Worm (Caenorhabditis elegans): ENCODE results near the gene K12H4.7.

Gene K12H4.7

ce11 chrIII:8066989-8067388 lies 16.1 kb upstream of the K12H4.7 start, which contains the start of gene pros-1:
TSS of gene pros-1 (plus strand) at chrIII:8067289.
- TF ChIP-seq elt-2 (tag; optimal IDR thresholded peaks at IDR 0.05) (no peak), hmg-11 (tag; optimal IDR thresholded peaks at IDR 0.05) (no peak), mml-1 (tag; optimal IDR thresholded peaks at IDR 0.05) (no peak), lsy-12 (tag; optimal IDR thresholded peaks at IDR 0.05) (no peak), pqm-1 (tag; optimal IDR thresholded peaks at IDR 0.05) (no peak), nhr-23 (tag; optimal IDR thresholded peaks at IDR 0.05) (no peak), nhr-76 (tag; optimal IDR thresholded peaks at IDR 0.05) (no peak), pha-4 (tag; optimal IDR thresholded peaks at IDR 0.05) (no peak), nhr-12 (tag; optimal IDR thresholded peaks at IDR 0.05) (no peak), ztf-4 (tag; optimal IDR thresholded peaks at IDR 0.05) (no peak), aly-2 (tag; optimal IDR thresholded peaks at IDR 0.05) (no peak), ceh-82 (tag; optimal IDR thresholded peaks at IDR 0.05) (no peak), nhr-43 (tag; optimal IDR thresholded peaks at IDR 0.05; ENCODE audit: poor library complexity, severe bottlenecking) (no peak), mdl-1 (tag; optimal IDR thresholded peaks at IDR 0.05) (no peak), nhr-28 (tag; optimal IDR thresholded peaks at IDR 0.05) (no peak), ceh-28 (tag; optimal IDR thresholded peaks at IDR 0.05) (no peak), egl-27 (tag; optimal IDR thresholded peaks at IDR 0.05) (no peak), nhr-67 (tag; optimal IDR thresholded peaks at IDR 0.05) (no peak), unc-62 (GFP tag; optimal IDR thresholded peaks at IDR 0.05) (no peak), jun-1 (tag; optimal IDR thresholded peaks at IDR 0.05) (no peak)

DNA sequence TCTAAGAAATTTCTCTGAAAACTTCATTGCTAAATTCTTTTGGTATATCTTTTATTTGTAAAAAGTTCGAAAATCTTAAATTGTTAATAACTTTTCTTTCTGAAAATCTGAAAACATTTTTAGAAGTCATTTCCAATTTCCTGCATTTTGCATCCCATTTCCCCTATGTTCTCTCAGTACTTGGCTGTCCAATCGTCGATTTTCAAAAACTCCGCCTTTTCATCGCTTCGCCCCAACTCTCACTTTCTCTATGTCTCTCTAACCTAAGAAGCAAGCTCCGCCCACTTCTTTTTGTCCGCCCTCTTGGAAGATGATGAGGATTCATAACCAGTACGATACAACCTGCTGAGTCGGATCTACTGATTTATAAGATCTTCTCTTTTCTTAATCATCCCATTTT lies 14.2 kb upstream of the K12H4.7 start:
- no peak for TF ChIP-seq ceh-9 (tag; optimal IDR thresholded peaks at IDR 0.05)
- peak; percentile 94 for TF ChIP-seq nfya-1 (tag; optimal IDR thresholded peaks at IDR 0.05; ENCODE audit: insufficient read depth)
- no peak for TF ChIP-seq mdl-1 (tag; optimal IDR thresholded peaks at IDR 0.05)
- TF ChIP-seq nhr-237 (tag; optimal IDR thresholded peaks at IDR 0.05), result no peak
- no peak for TF ChIP-seq lin-15B (tag; optimal IDR thresholded peaks at IDR 0.05)
- no peak for TF ChIP-seq lin-39 (tag; optimal IDR thresholded peaks at IDR 0.05)

DNA sequence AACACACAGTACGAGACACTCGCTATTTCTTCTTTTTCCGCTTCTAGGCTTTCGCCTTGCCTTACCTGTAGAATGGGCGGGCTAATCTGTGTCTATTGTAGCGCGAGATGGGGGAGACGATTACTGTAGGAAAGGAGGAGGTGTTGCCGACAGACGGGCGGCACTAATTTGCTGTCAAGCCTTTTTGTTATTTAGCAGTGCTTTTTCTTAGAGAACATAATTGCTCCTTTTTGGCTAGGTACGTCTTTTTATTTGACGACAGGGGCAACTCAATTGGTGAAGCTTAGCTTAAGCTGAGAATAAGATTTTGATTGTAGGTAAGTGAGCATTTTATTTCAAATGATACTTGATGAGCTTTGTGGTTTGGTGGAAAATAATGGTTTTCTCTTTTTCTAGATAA lies 12.8 kb upstream of the K12H4.7 start:
- no peak for TF ChIP-seq egl-27 (tag; optimal IDR thresholded peaks at IDR 0.05)
- TF ChIP-seq lin-15B (tag; optimal IDR thresholded peaks at IDR 0.05), result no peak
- no peak for TF ChIP-seq ZK546.5 (tag; optimal IDR thresholded peaks at IDR 0.05)
- no peak for TF ChIP-seq nhr-23 (tag; optimal IDR thresholded peaks at IDR 0.05)
- TF ChIP-seq lsy-12 (tag; optimal IDR thresholded peaks at IDR 0.05), result no peak
- no peak for TF ChIP-seq nhr-77 (tag; optimal IDR thresholded peaks at IDR 0.05)
- TF ChIP-seq ama-1 (optimal IDR thresholded peaks at IDR 0.05), result no peak
- no peak for TF ChIP-seq egl-5 (tag; optimal IDR thresholded peaks at IDR 0.05)
- no peak for TF ChIP-seq pha-4 (tag; optimal IDR thresholded peaks at IDR 0.05)

ce11 chrIII:8061114-8061513 lies 10.2 kb upstream of the K12H4.7 start:
- TF ChIP-seq daf-12 (tag; optimal IDR thresholded peaks at IDR 0.05) (no peak), egl-27 (tag; optimal IDR thresholded peaks at IDR 0.05) (no peak), lin-15B (tag; optimal IDR thresholded peaks at IDR 0.05) (no peak), nhr-28 (tag; optimal IDR thresholded peaks at IDR 0.05) (no peak), lin-39 (tag; optimal IDR thresholded peaks at IDR 0.05) (no peak), fkh-2 (tag; optimal IDR thresholded peaks at IDR 0.05) (no peak), pqm-1 (tag; optimal IDR thresholded peaks at IDR 0.05) (no peak)

DNA sequence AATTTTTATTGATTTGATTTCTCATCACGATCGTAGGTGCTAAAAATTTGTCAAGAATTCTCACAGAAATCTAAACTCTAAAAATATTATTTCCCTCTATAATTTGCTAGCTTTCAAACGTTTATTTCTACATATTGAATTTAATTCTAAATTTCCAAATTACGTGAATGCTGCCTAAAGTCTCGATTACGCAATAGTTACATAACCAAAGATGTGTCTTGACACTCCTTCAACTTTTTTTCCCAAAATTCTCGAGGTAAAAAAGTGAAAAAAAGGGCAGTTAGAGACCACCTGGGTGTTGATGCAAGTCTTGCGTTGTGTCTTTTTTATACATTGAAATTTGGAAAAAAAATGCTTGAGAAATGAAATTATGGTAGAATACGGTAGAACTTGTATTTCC lies 957 bp upstream of the K12H4.7 start:
- TF ChIP-seq egl-27 (tag; optimal IDR thresholded peaks at IDR 0.05), result no peak
- TF ChIP-seq jun-1 (tag; optimal IDR thresholded peaks at IDR 0.05), result no peak
- TF ChIP-seq unc-62 (GFP tag; optimal IDR thresholded peaks at IDR 0.05), result no peak
- TF ChIP-seq nhr-28 (tag; optimal IDR thresholded peaks at IDR 0.05), result no peak
- no peak for TF ChIP-seq nhr-11 (tag; optimal IDR thresholded peaks at IDR 0.05)
- no peak for TF ChIP-seq nhr-77 (tag; optimal IDR thresholded peaks at IDR 0.05)
- TF ChIP-seq nhr-67 (tag; optimal IDR thresholded peaks at IDR 0.05), result no peak
- no peak for TF ChIP-seq ama-1 (optimal IDR thresholded peaks at IDR 0.05)
- no peak for TF ChIP-seq R02D3.7 (tag; optimal IDR thresholded peaks at IDR 0.05)
- TF ChIP-seq nhr-76 (tag; optimal IDR thresholded peaks at IDR 0.05), result no peak
- TF ChIP-seq skn-1 (tag; optimal IDR thresholded peaks at IDR 0.05), result no peak
- no peak for TF ChIP-seq mdl-1 (tag; optimal IDR thresholded peaks at IDR 0.05)
- no peak for TF ChIP-seq ceh-82 (tag; optimal IDR thresholded peaks at IDR 0.05)
- no peak for TF ChIP-seq snpc-4 (tag; optimal IDR thresholded peaks at IDR 0.05)
- no peak for TF ChIP-seq hmg-11 (tag; optimal IDR thresholded peaks at IDR 0.05)
- no peak for TF ChIP-seq zag-1 (tag; optimal IDR thresholded peaks at IDR 0.05)
- TF ChIP-seq pqm-1 (tag; optimal IDR thresholded peaks at IDR 0.05), result no peak
- no peak for TF ChIP-seq lin-15B (tag; optimal IDR thresholded peaks at IDR 0.05)
- TF ChIP-seq nhr-12 (tag; optimal IDR thresholded peaks at IDR 0.05), result no peak
